Worm (Caenorhabditis elegans): ENCODE measurements around the gene ZK354.8.
"Not testable (repeated sequence)": the region's sequence is repeated elsewhere in the genome, so short reads cannot be mapped to it uniquely, and the experiment has no call there.

ZK354.8 gene

ce11 chrIV:5264700-5265210 lies 41.2 kb downstream of the ZK354.8 start:
- peak; percentile 70 for TF ChIP-seq ama-1 (optimal IDR thresholded peaks at IDR 0.05)
- peak; percentile 15 for TF ChIP-seq snpc-4 (tag; optimal IDR thresholded peaks at IDR 0.05)

- TF ChIP-seq unc-62 (GFP tag; optimal IDR thresholded peaks at IDR 0.05); egl-5 (tag; optimal IDR thresholded peaks at IDR 0.05); nhr-67 (tag; optimal IDR thresholded peaks at IDR 0.05): not testable (repeated sequence)
These were observed 45.7 kb downstream of the ZK354.8 start, which contains the start of gene msp-19 for ce11 chrIV:5260289-5260688. TSS of gene msp-19 (plus strand) at chrIV:5260589.

ce11 chrIV:5258385-5258784 lies 47.6 kb downstream of the ZK354.8 start, which contains the start of gene ttbk-2.1:
TSS of gene ttbk-2.1 (plus strand) at chrIV:5258685.
- TF ChIP-seq mdl-1, nhr-76, ceh-16 (tag; optimal IDR thresholded peaks at IDR 0.05): not testable (repeated sequence)

- not testable (repeated sequence) for TF ChIP-seq nhr-11, ceh-16, ZK546.5 (tag; optimal IDR thresholded peaks at IDR 0.05)
These were observed 49.2 kb downstream of the ZK354.8 start, which contains the start of gene F36H12.9 for ce11 chrIV:5256731-5257130. TSS of gene F36H12.9 (plus strand) at chrIV:5257031.

ce11 chrIV:5254678-5255077 lies 51.3 kb downstream of the ZK354.8 start, which contains the start of gene F36H12.10:
TSS of gene F36H12.10 (minus strand) at chrIV:5254778.
- not testable (repeated sequence) for TF ChIP-seq eor-1, ztf-11, mml-1 (tag; optimal IDR thresholded peaks at IDR 0.05)
